Fruit fly (Drosophila melanogaster) whole organism, embryonic: ENCODE measurements around the gene CG12662.

Experiments
- B-H1 ChIP-seq: fragments of 200-800 bp; sonication (Bioruptor generic); IDR thresholded peaks from 3 replicates; pipeline ENCODE4 v1.3.6; 2022; ENCODE audit warnings: missing biosample characterization, missing genetic modification characterization
- CG10366 ChIP-seq: fragments of 200-800 bp; sonication (Bioruptor generic); IDR thresholded peaks from 2 replicates; pipeline ENCODE4 v1.3.6; 2022; ENCODE audit warnings: missing biosample characterization, missing genetic modification characterization
- CG12071 ChIP-seq: fragments of 200-800 bp; sonication (Bioruptor generic); optimal IDR thresholded peaks from 3 replicates; lab custom pipeline; 2018; ENCODE audit warnings: missing biosample characterization, mild to moderate bottlenecking, missing genetic modification characterization
- CG12659 ChIP-seq: fragments of 200-800 bp; sonication (Bioruptor generic); optimal IDR thresholded peaks from 3 replicates; lab custom pipeline; 2017; ENCODE audit warnings: mild to moderate bottlenecking, missing biosample characterization, missing genetic modification reagents, missing genetic modification characterization
- CG13894 ChIP-seq: fragments of 200-800 bp; sonication (Bioruptor generic); optimal IDR thresholded peaks from 3 replicates; lab custom pipeline; 2018; ENCODE audit warnings: missing biosample characterization, mild to moderate bottlenecking, missing genetic modification characterization, moderate library complexity
- CG1529 ChIP-seq: fragments of 200-800 bp; sonication (Bioruptor generic); optimal IDR thresholded peaks from 3 replicates; lab custom pipeline; 2018; ENCODE audit warnings: missing biosample characterization, missing genetic modification characterization
- CG15479 ChIP-seq: fragments of 200-800 bp; sonication (Bioruptor generic); optimal IDR thresholded peaks from 3 replicates; lab custom pipeline; 2019; ENCODE audit warnings: missing biosample characterization, mild to moderate bottlenecking, missing genetic modification characterization, moderate library complexity
- CG15696 ChIP-seq: fragments of 200-800 bp; sonication (Bioruptor generic); optimal IDR thresholded peaks from 2 replicates; lab custom pipeline; 2019; ENCODE audit warnings: missing biosample characterization, mild to moderate bottlenecking, missing genetic modification characterization, moderate library complexity
- CG1602 ChIP-seq: fragments of 200-800 bp; sonication (Bioruptor generic); optimal IDR thresholded peaks from 3 replicates; lab custom pipeline; 2016; ENCODE audit warnings: missing biosample characterization, missing genetic modification characterization
- CG17912 ChIP-seq: fragments of 200-800 bp; sonication (Bioruptor generic); optimal IDR thresholded peaks from 2 replicates; lab custom pipeline; 2018; ENCODE audit warnings: missing biosample characterization, mild to moderate bottlenecking, missing genetic modification characterization
- CG2116 ChIP-seq: fragments of 200-800 bp; sonication (Bioruptor generic); optimal IDR thresholded peaks from 3 replicates; lab custom pipeline; 2018; ENCODE audit warnings: missing biosample characterization, mild to moderate bottlenecking, missing genetic modification characterization
- CG2678 ChIP-seq: fragments of 200-800 bp; sonication (Bioruptor generic); optimal IDR thresholded peaks from 3 replicates; lab custom pipeline; 2019; ENCODE audit warnings: missing biosample characterization, mild to moderate bottlenecking, missing genetic modification characterization, moderate library complexity
- CG31441 ChIP-seq: fragments of 200-800 bp; sonication (Bioruptor generic); IDR thresholded peaks from 2 replicates; pipeline ENCODE4 v1.3.6; 2022; ENCODE audit warnings: missing biosample characterization, missing genetic modification characterization
- CG3281 ChIP-seq: fragments of 200-800 bp; sonication (Bioruptor generic); optimal IDR thresholded peaks from 3 replicates; lab custom pipeline; 2017; ENCODE audit warnings: missing biosample characterization, mild to moderate bottlenecking, missing genetic modification characterization
- CG7271 ChIP-seq: fragments of 200-800 bp; sonication (Bioruptor generic); optimal IDR thresholded peaks from 2 replicates; lab custom pipeline; 2018; ENCODE audit warnings: missing biosample characterization, mild to moderate bottlenecking, missing genetic modification characterization, moderate library complexity
- CG8290 ChIP-seq, 3 experiments: fragments of 200-800 bp; sonication (Bioruptor generic); optimal IDR thresholded peaks; 2 replicates each; lab custom pipeline; 2016 to 2019; ENCODE audit warnings: missing biosample characterization in 3 of 3, missing genetic modification characterization in 3 of 3, mild to moderate bottlenecking in 2 of 3, moderate library complexity in 1 of 3
- CG8765 ChIP-seq: fragments of 200-800 bp; sonication (Bioruptor generic); IDR thresholded peaks from 2 replicates; pipeline ENCODE4 v1.3.6; 2022; ENCODE audit warnings: missing biosample characterization, missing genetic modification characterization
- CG8944 ChIP-seq: fragments of 200-800 bp; sonication (Bioruptor generic); optimal IDR thresholded peaks from 3 replicates; lab custom pipeline; 2016; ENCODE audit warnings: missing biosample characterization, missing genetic modification characterization
- CG9215 ChIP-seq: fragments of 200-800 bp; sonication (Bioruptor generic); IDR thresholded peaks from 2 replicates; pipeline ENCODE4 v1.3.6; 2022; ENCODE audit warnings: missing biosample characterization, missing genetic modification characterization
- CG9727 ChIP-seq: fragments of 200-800 bp; sonication (Bioruptor generic); optimal IDR thresholded peaks from 3 replicates; lab custom pipeline; 2017; ENCODE audit warnings: missing biosample characterization, mild to moderate bottlenecking, missing genetic modification characterization
- CoRest ChIP-seq: fragments of 200-800 bp; sonication (Bioruptor generic); optimal IDR thresholded peaks from 3 replicates; lab custom pipeline; 2018; ENCODE audit warnings: missing biosample characterization, mild to moderate bottlenecking, missing genetic modification characterization, moderate library complexity
- D19B ChIP-seq: fragments of 200-800 bp; sonication (Bioruptor generic); optimal IDR thresholded peaks from 2 replicates; lab custom pipeline; 2017; ENCODE audit warnings: missing biosample characterization, mild to moderate bottlenecking, missing genetic modification characterization
- Ets97D ChIP-seq: fragments of 200-800 bp; sonication (Bioruptor generic); optimal IDR thresholded peaks from 3 replicates; lab custom pipeline; 2016; ENCODE audit warnings: missing biosample characterization, missing genetic modification characterization
- Fer2 ChIP-seq: fragments of 200-800 bp; sonication (Bioruptor generic); optimal IDR thresholded peaks from 2 replicates; lab custom pipeline; 2018; ENCODE audit warnings: missing biosample characterization, mild to moderate bottlenecking, missing genetic modification characterization, moderate library complexity
- Gug ChIP-seq: fragments of 200-800 bp; sonication (Bioruptor generic); IDR thresholded peaks from 4 replicates; pipeline ENCODE4 v1.3.6; 2022; ENCODE audit warnings: missing biosample characterization, missing genetic modification characterization
- HLH3B ChIP-seq: fragments of 200-800 bp; sonication (Bioruptor generic); IDR thresholded peaks from 2 replicates; pipeline ENCODE4 v1.3.6; 2022; ENCODE audit warnings: missing biosample characterization, missing genetic modification characterization
- Kr ChIP-seq: fragments of 200-800 bp; sonication (Bioruptor generic); optimal IDR thresholded peaks from 2 replicates; lab custom pipeline; 2017; ENCODE audit warnings: missing biosample characterization, mild to moderate bottlenecking, missing genetic modification characterization
- Optix ChIP-seq: fragments of 200-800 bp; sonication (Bioruptor generic); IDR thresholded peaks from 3 replicates; pipeline ENCODE4 v1.3.6; 2022; ENCODE audit warnings: missing biosample characterization, missing genetic modification characterization
- Ptx1 ChIP-seq: fragments of 200-800 bp; sonication (Bioruptor generic); IDR thresholded peaks from 2 replicates; pipeline ENCODE4 v1.3.6; 2022; ENCODE audit warnings: missing biosample characterization, missing genetic modification characterization
- Six4 ChIP-seq: fragments of 200-800 bp; sonication (Bioruptor generic); optimal IDR thresholded peaks from 2 replicates; lab custom pipeline; 2016; ENCODE audit warnings: missing biosample characterization, missing genetic modification characterization
- bbx ChIP-seq: fragments of 200-800 bp; sonication (Bioruptor generic); IDR thresholded peaks from 2 replicates; pipeline ENCODE4 v1.3.6; 2022; ENCODE audit warnings: missing biosample characterization, missing genetic modification characterization; ENCODE audit not compliant: partially characterized antibody
- bcd ChIP-seq: fragments of 200-800 bp; sonication (Bioruptor generic); optimal IDR thresholded peaks from 2 replicates; lab custom pipeline; 2017; ENCODE audit warnings: missing biosample characterization, mild to moderate bottlenecking, missing genetic modification characterization
- chif ChIP-seq, 2 experiments: fragments of 200-800 bp; sonication (Bioruptor generic); optimal IDR thresholded peaks; 3 replicates each; lab custom pipeline; 2016; ENCODE audit warnings: missing biosample characterization in 2 of 2, missing genetic modification characterization in 2 of 2
- crol ChIP-seq: fragments of 200-800 bp; sonication (Bioruptor generic); IDR thresholded peaks from 2 replicates; pipeline ENCODE4 v1.3.6; 2022; ENCODE audit warnings: missing biosample characterization, missing genetic modification characterization
- dimm ChIP-seq: fragments of 200-800 bp; sonication (Bioruptor generic); IDR thresholded peaks from 2 replicates; pipeline ENCODE4 v1.3.6; 2022; ENCODE audit warnings: missing biosample characterization, missing genetic modification characterization
- dm ChIP-seq: fragments of 200-800 bp; sonication (Bioruptor generic); optimal IDR thresholded peaks from 3 replicates; lab custom pipeline; 2016; ENCODE audit warnings: missing biosample characterization, missing genetic modification characterization
- dpn ChIP-seq, 2 experiments: fragments of 200-800 bp; sonication (Bioruptor generic); optimal IDR thresholded peaks; 3 replicates each; lab custom pipeline; 2016; ENCODE audit warnings: missing biosample characterization in 2 of 2, missing genetic modification characterization in 2 of 2
- ems ChIP-seq: fragments of 200-800 bp; sonication (Bioruptor generic); optimal IDR thresholded peaks from 3 replicates; lab custom pipeline; 2016; ENCODE audit warnings: missing biosample characterization, missing genetic modification characterization
- en ChIP-seq: fragments of 200-800 bp; sonication (Bioruptor generic); optimal IDR thresholded peaks from 2 replicates; lab custom pipeline; 2016; ENCODE audit warnings: missing biosample characterization, missing genetic modification characterization
- jing ChIP-seq: fragments of 200-800 bp; sonication (Bioruptor generic); optimal IDR thresholded peaks from 2 replicates; lab custom pipeline; 2018; ENCODE audit warnings: missing biosample characterization, mild to moderate bottlenecking, missing genetic modification characterization
- jumu ChIP-seq: fragments of 200-800 bp; sonication (Bioruptor generic); optimal IDR thresholded peaks from 3 replicates; lab custom pipeline; 2016; ENCODE audit warnings: missing biosample characterization, missing genetic modification characterization
- lilli ChIP-seq: fragments of 200-800 bp; sonication (Bioruptor generic); optimal IDR thresholded peaks from 3 replicates; lab custom pipeline; 2016; ENCODE audit warnings: missing biosample characterization, missing genetic modification characterization
- mirr ChIP-seq: fragments of 200-800 bp; sonication (Bioruptor generic); optimal IDR thresholded peaks from 3 replicates; lab custom pipeline; 2018; ENCODE audit warnings: missing biosample characterization, mild to moderate bottlenecking, missing genetic modification characterization
- nom ChIP-seq: fragments of 200-800 bp; sonication (Bioruptor generic); optimal IDR thresholded peaks from 2 replicates; lab custom pipeline; 2017; ENCODE audit warnings: missing biosample characterization, missing genetic modification characterization, mild to moderate bottlenecking, moderate library complexity, missing genetic modification reagents
- phol ChIP-seq: fragments of 200-800 bp; sonication (Bioruptor generic); optimal IDR thresholded peaks from 3 replicates; lab custom pipeline; 2018; ENCODE audit warnings: missing biosample characterization, mild to moderate bottlenecking, missing genetic modification characterization, moderate library complexity
- pnt ChIP-seq: fragments of 200-800 bp; sonication (Bioruptor generic); optimal IDR thresholded peaks from 3 replicates; lab custom pipeline; 2016; ENCODE audit warnings: missing biosample characterization, missing genetic modification characterization
- row ChIP-seq: fragments of 200-800 bp; sonication (Bioruptor generic); IDR thresholded peaks from 3 replicates; pipeline ENCODE4 v1.3.6; 2022; ENCODE audit warnings: missing biosample characterization, missing genetic modification characterization
- sens-2 ChIP-seq: fragments of 200-800 bp; sonication (Bioruptor generic); IDR thresholded peaks from 2 replicates; pipeline ENCODE4 v1.3.6; 2022; ENCODE audit warnings: missing biosample characterization, missing genetic modification characterization
- seq ChIP-seq: fragments of 200-800 bp; sonication (Bioruptor generic); IDR thresholded peaks from 2 replicates; pipeline ENCODE4 v1.3.6; 2022; ENCODE audit warnings: missing biosample characterization, missing genetic modification characterization
- slp2 ChIP-seq: fragments of 200-800 bp; sonication (Bioruptor generic); optimal IDR thresholded peaks from 2 replicates; lab custom pipeline; 2016; ENCODE audit warnings: missing biosample characterization, missing genetic modification characterization
- zf30C ChIP-seq: fragments of 200-800 bp; sonication (Bioruptor generic); optimal IDR thresholded peaks from 3 replicates; lab custom pipeline; 2018; ENCODE audit warnings: missing biosample characterization, mild to moderate bottlenecking, missing genetic modification characterization

The CG12662 gene

DNA sequence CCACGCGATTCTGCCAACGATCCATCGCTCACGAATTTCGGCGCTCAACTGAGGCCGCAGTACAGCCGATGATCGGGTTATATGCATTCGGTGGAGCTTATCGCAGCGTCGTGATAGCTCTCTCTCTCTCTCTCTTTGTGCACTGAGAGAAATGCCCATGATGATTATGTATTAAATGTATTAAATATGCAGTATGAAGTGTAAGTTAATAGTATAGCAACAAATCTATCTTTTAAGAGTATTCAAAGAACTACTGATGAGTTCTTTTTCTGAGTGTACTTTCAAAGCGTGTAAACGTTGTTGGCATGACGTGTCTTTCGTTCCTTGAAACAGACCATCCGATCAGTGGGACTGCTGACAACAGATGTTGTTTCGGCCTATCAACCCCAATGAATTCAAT lies 10.0 kb downstream of the CG12662 start, which contains the start of gene CG10962 (continued):
- TF ChIP-seq chif (GFP tag; optimal IDR thresholded peaks at IDR 0.05; lab: Kevin White, UChicago): peak in 1 of 2 experiments; percentile 15
- peak; percentile 44 for TF ChIP-seq ems (GFP tag; lab: Kevin White, UChicago)
- TF ChIP-seq slp2: peak; percentile 18
- TF ChIP-seq crol (GFP tag; lab: Robert Waterston, UW): no peak
- peak; percentile 15 for TF ChIP-seq CG9727 (GFP tag; lab: Kevin White, UChicago)
- peak; percentile 69 for TF ChIP-seq Ptx1 (GFP tag; lab: Robert Waterston, UW)
- peak; percentile 71 for TF ChIP-seq HLH3B (GFP tag; lab: Robert Waterston, UW)
- peak; percentile 21 for TF ChIP-seq jumu (GFP tag; lab: Kevin White, UChicago)
- no peak for TF ChIP-seq CG7271 (tag; lab: Kevin White, UChicago)
- peak; percentile 70 for TF ChIP-seq seq (GFP tag; lab: Robert Waterston, UW)
- peak; percentile 34 for TF ChIP-seq Ets97D (GFP tag; lab: Kevin White, UChicago)
- TF ChIP-seq Fer2 (tag; lab: Kevin White, UChicago): peak; percentile 38
- TF ChIP-seq pnt (GFP tag; lab: Kevin White, UChicago): peak; percentile 44
- TF ChIP-seq CG8765: no peak
- TF ChIP-seq sens-2 (GFP tag; lab: Robert Waterston, UW): peak; percentile 38; the same call in 1 of the 2 replicates
- TF ChIP-seq Kr: no peak
- TF ChIP-seq en (GFP tag; lab: Kevin White, UChicago): no peak
- peak; percentile 53 for TF ChIP-seq CG31441 (GFP tag; lab: Robert Waterston, UW)
- peak; percentile 59 for TF ChIP-seq B-H1
- peak; percentile 35 to 68 for TF ChIP-seq dpn (GFP tag; optimal IDR thresholded peaks at IDR 0.05; lab: Kevin White, UChicago)
- TF ChIP-seq CG17912 (GFP tag; lab: Kevin White, UChicago): no peak
- TF ChIP-seq CG1529 (GFP tag; lab: Kevin White, UChicago): no peak
- peak; percentile 54 for TF ChIP-seq zf30C (GFP tag; lab: Kevin White, UChicago)
- peak; percentile 50 for TF ChIP-seq CG12659 (GFP tag; lab: Kevin White, UChicago)
- peak; percentile 18 for TF ChIP-seq dm
- TF ChIP-seq nom (GFP tag; lab: Kevin White, UChicago): peak; percentile 32
- TF ChIP-seq bbx (GFP tag; lab: Robert Waterston, UW): no peak
- TF ChIP-seq CG1602 (GFP tag; lab: Kevin White, UChicago): peak; percentile 53
- peak; percentile 6 for TF ChIP-seq CG8944 (GFP tag; lab: Kevin White, UChicago)
- peak; percentile 57; the same call in 3 of the 4 replicates for TF ChIP-seq Gug (GFP tag; lab: Robert Waterston, UW)
- TF ChIP-seq CG2678 (tag; lab: Kevin White, UChicago): peak; percentile 76
- peak; percentile 31 for TF ChIP-seq jing (GFP tag; lab: Kevin White, UChicago)
- TF ChIP-seq CG2116 (GFP tag; lab: Kevin White, UChicago): no peak
- peak; percentile 79 for TF ChIP-seq lilli
- TF ChIP-seq CG15479 (GFP tag; lab: Kevin White, UChicago): no peak
- TF ChIP-seq CG10366 (GFP tag; lab: Robert Waterston, UW): peak; percentile 81
- TF ChIP-seq CG13894 (tag; lab: Kevin White, UChicago): no peak
- TF ChIP-seq CG8290 (GFP tag; optimal IDR thresholded peaks at IDR 0.05; lab: Kevin White, UChicago): no peak
- TF ChIP-seq CG8290 (tag; optimal IDR thresholded peaks at IDR 0.05; lab: Kevin White, UChicago): peak in 1 of 2 experiments; percentile 89
- peak; percentile 68 for TF ChIP-seq CoRest (tag; lab: Kevin White, UChicago)
- TF ChIP-seq CG15696 (tag; lab: Kevin White, UChicago): no peak
- peak; percentile 90 for TF ChIP-seq row
- peak; percentile 32 for TF ChIP-seq mirr
- TF ChIP-seq phol (tag; lab: Kevin White, UChicago): peak; percentile 52
- peak; percentile 67 for TF ChIP-seq dimm (GFP tag; lab: Robert Waterston, UW)
- no peak for TF ChIP-seq Six4 (GFP tag; lab: Kevin White, UChicago)
- peak; percentile 52 for TF ChIP-seq CG12071 (GFP tag; lab: Kevin White, UChicago)
- TF ChIP-seq CG3281 (GFP tag; lab: Kevin White, UChicago): peak; percentile 61
- peak; percentile 43; the same call in 1 of the 3 replicates for TF ChIP-seq Optix (GFP tag; lab: Robert Waterston, UW)
- TF ChIP-seq bcd: peak; percentile 50
- no peak for TF ChIP-seq D19B (GFP tag; lab: Kevin White, UChicago)
- peak; percentile 67 for TF ChIP-seq CG9215 (GFP tag; lab: Robert Waterston, UW)
